Fruit fly (Drosophila melanogaster) whole organism, embryonic: ENCODE data around the gene Pxd.
A peak's percentile ranks its signal among the peaks of the same experiment; 100 is the strongest.

Experiments
- B-H2 ChIP-seq: fragments of 200-800 bp; sonication (Bioruptor generic); optimal IDR thresholded peaks from 2 replicates; lab custom pipeline; 2018; ENCODE audit warnings: missing biosample characterization, mild to moderate bottlenecking, missing genetic modification characterization
- CG10274 ChIP-seq: fragments of 200-800 bp; sonication (Bioruptor generic); optimal IDR thresholded peaks from 3 replicates; lab custom pipeline; 2017; ENCODE audit warnings: missing biosample characterization, mild to moderate bottlenecking, missing genetic modification characterization
- CG10366 ChIP-seq: fragments of 200-800 bp; sonication (Bioruptor generic); IDR thresholded peaks from 2 replicates; pipeline ENCODE4 v1.3.6; 2022; ENCODE audit warnings: missing biosample characterization, missing genetic modification characterization
- CG12071 ChIP-seq: fragments of 200-800 bp; sonication (Bioruptor generic); optimal IDR thresholded peaks from 3 replicates; lab custom pipeline; 2018; ENCODE audit warnings: missing biosample characterization, mild to moderate bottlenecking, missing genetic modification characterization
- CG12155 ChIP-seq: fragments of 200-800 bp; sonication (Bioruptor generic); optimal IDR thresholded peaks from 3 replicates; lab custom pipeline; 2016; ENCODE audit warnings: missing biosample characterization, missing genetic modification characterization
- CG12236 ChIP-seq: fragments of 200-800 bp; sonication (Bioruptor generic); optimal IDR thresholded peaks from 2 replicates; lab custom pipeline; 2016; ENCODE audit warnings: missing biosample characterization, missing genetic modification characterization
- CG12299 ChIP-seq: fragments of 200-800 bp; sonication (Bioruptor generic); optimal IDR thresholded peaks from 2 replicates; lab custom pipeline; 2018; ENCODE audit warnings: missing biosample characterization, mild to moderate bottlenecking, missing genetic modification characterization
- CG12391 ChIP-seq: fragments of 200-800 bp; sonication (Bioruptor generic); optimal IDR thresholded peaks from 3 replicates; lab custom pipeline; 2018; ENCODE audit warnings: missing biosample characterization, mild to moderate bottlenecking, missing genetic modification characterization, moderate library complexity
- CG1529 ChIP-seq: fragments of 200-800 bp; sonication (Bioruptor generic); optimal IDR thresholded peaks from 3 replicates; lab custom pipeline; 2018; ENCODE audit warnings: missing biosample characterization, missing genetic modification characterization
- CG1647 ChIP-seq: fragments of 200-800 bp; sonication (Bioruptor generic); optimal IDR thresholded peaks from 3 replicates; lab custom pipeline; 2016; ENCODE audit warnings: missing biosample characterization, missing genetic modification characterization
- CG17802 ChIP-seq: fragments of 200-800 bp; sonication (Bioruptor generic); optimal IDR thresholded peaks from 2 replicates; lab custom pipeline; 2018; ENCODE audit warnings: missing biosample characterization, mild to moderate bottlenecking, missing genetic modification characterization, moderate library complexity
- CG33213 ChIP-seq: fragments of 200-800 bp; sonication (Bioruptor generic); optimal IDR thresholded peaks from 3 replicates; lab custom pipeline; 2016; ENCODE audit warnings: missing biosample characterization, missing genetic modification characterization
- CG3838 ChIP-seq: fragments of 200-800 bp; sonication (Bioruptor generic); optimal IDR thresholded peaks from 3 replicates; lab custom pipeline; 2016; ENCODE audit warnings: missing biosample characterization, missing genetic modification characterization
- CG42726 ChIP-seq: fragments of 200-800 bp; sonication (Bioruptor generic); IDR thresholded peaks from 2 replicates; pipeline ENCODE4 v1.3.6; 2022; ENCODE audit warnings: missing biosample characterization, missing genetic modification characterization; ENCODE audit not compliant: partially characterized antibody
- CG4360 ChIP-seq: fragments of 200-800 bp; sonication (Bioruptor generic); IDR thresholded peaks from 2 replicates; pipeline ENCODE4 v1.3.6; 2022; ENCODE audit warnings: missing biosample characterization, missing genetic modification characterization
- CG8281 ChIP-seq: fragments of 200-800 bp; sonication (Bioruptor generic); optimal IDR thresholded peaks from 2 replicates; lab custom pipeline; 2018; ENCODE audit warnings: missing biosample characterization, mild to moderate bottlenecking, missing genetic modification characterization, moderate library complexity
- CkIIα-i1 ChIP-seq: fragments of 200-800 bp; sonication (Bioruptor generic); IDR thresholded peaks from 2 replicates; pipeline ENCODE4 v1.3.6; 2022; ENCODE audit warnings: missing biosample characterization, missing genetic modification characterization
- H2.0 ChIP-seq: fragments of 200-800 bp; sonication (Bioruptor generic); IDR thresholded peaks from 2 replicates; pipeline ENCODE4 v1.3.6; 2022; ENCODE audit warnings: missing biosample characterization, missing genetic modification characterization
- Hr3 ChIP-seq: fragments of 200-800 bp; sonication (Bioruptor generic); optimal IDR thresholded peaks from 3 replicates; lab custom pipeline; 2016; ENCODE audit warnings: missing biosample characterization, missing genetic modification characterization
- Hsf ChIP-seq: fragments of 200-800 bp; sonication (Bioruptor generic); optimal IDR thresholded peaks from 3 replicates; lab custom pipeline; 2016; ENCODE audit warnings: missing biosample characterization, missing genetic modification characterization
- MTF-1 ChIP-seq: fragments of 200-800 bp; sonication (Bioruptor generic); optimal IDR thresholded peaks from 2 replicates; lab custom pipeline; 2018; ENCODE audit warnings: missing biosample characterization, mild to moderate bottlenecking, missing genetic modification characterization, borderline replicate concordance
- Sin3A ChIP-seq: fragments of >200 bp; optimal IDR thresholded peaks from 2 replicates; lab custom pipeline; 2018
- Stat92E ChIP-seq, 3 experiments: fragments of >200 bp in 2 of 3; fragments of 200-800 bp in 1 of 3; sonication (Bioruptor generic) in 1 of 3; optimal IDR thresholded peaks; 2 replicates each; lab custom pipeline; 2017 to 2019; ENCODE audit warnings: missing biosample characterization in 3 of 3, missing genetic modification characterization in 3 of 3, mild to moderate bottlenecking in 1 of 3, moderate library complexity in 1 of 3
- TFAM ChIP-seq: fragments of 200-800 bp; sonication (Bioruptor generic); optimal IDR thresholded peaks from 2 replicates; lab custom pipeline; 2017; ENCODE audit warnings: missing biosample characterization, missing genetic modification characterization, inconsistent platforms
- Trl ChIP-seq, 3 experiments: fragments of >200 bp in 2 of 3; fragments of 200-800 bp in 1 of 3; sonication (Bioruptor generic) in 1 of 3; optimal IDR thresholded peaks; 2 replicates in 1 of 3; 3 replicates in 2 of 3; lab custom pipeline; 2016 to 2017; ENCODE audit warnings: missing biosample characterization in 1 of 3, missing genetic modification characterization in 1 of 3
- amos ChIP-seq: fragments of 200-800 bp; sonication (Bioruptor generic); IDR thresholded peaks from 2 replicates; pipeline ENCODE4 v1.3.6; 2022; ENCODE audit warnings: missing biosample characterization, missing genetic modification characterization; ENCODE audit not compliant: partially characterized antibody
- ap ChIP-seq: fragments of 200-800 bp; sonication (Bioruptor generic); IDR thresholded peaks from 2 replicates; pipeline ENCODE4 v1.3.6; 2022; ENCODE audit warnings: missing biosample characterization, missing genetic modification characterization
- cas ChIP-seq: fragments of 200-800 bp; sonication (Bioruptor generic); IDR thresholded peaks from 2 replicates; pipeline ENCODE4 v1.3.6; 2022; ENCODE audit warnings: missing biosample characterization, missing genetic modification characterization
- dan ChIP-seq: fragments of 200-800 bp; sonication (Bioruptor generic); IDR thresholded peaks from 2 replicates; pipeline ENCODE4 v1.3.6; 2022; ENCODE audit warnings: missing biosample characterization, missing genetic modification characterization
- dpn ChIP-seq, 2 experiments: fragments of 200-800 bp; sonication (Bioruptor generic); optimal IDR thresholded peaks; 3 replicates each; lab custom pipeline; 2016; ENCODE audit warnings: missing biosample characterization in 2 of 2, missing genetic modification characterization in 2 of 2
- ewg ChIP-seq: fragments of 200-800 bp; sonication (Bioruptor generic); optimal IDR thresholded peaks from 3 replicates; lab custom pipeline; 2017; ENCODE audit warnings: mild to moderate bottlenecking, missing biosample characterization, missing genetic modification reagents, missing genetic modification characterization
- h ChIP-seq: fragments of >200 bp; optimal IDR thresholded peaks from 2 replicates; lab custom pipeline; 2017
- hb ChIP-seq: fragments of 200-800 bp; sonication (Bioruptor generic); IDR thresholded peaks from 3 replicates; pipeline ENCODE4 v1.3.6; 2022; ENCODE audit warnings: missing biosample characterization, missing genetic modification characterization; ENCODE audit not compliant: partially characterized antibody
- her ChIP-seq: fragments of 200-800 bp; sonication (Bioruptor generic); optimal IDR thresholded peaks from 2 replicates; lab custom pipeline; 2016; ENCODE audit warnings: missing biosample characterization, missing genetic modification characterization
- lbe ChIP-seq: fragments of 200-800 bp; sonication (Bioruptor generic); optimal IDR thresholded peaks from 2 replicates; lab custom pipeline; 2016; ENCODE audit warnings: missing biosample characterization, mild to moderate bottlenecking, missing genetic modification characterization
- maf-S ChIP-seq: fragments of 200-800 bp; sonication (Bioruptor generic); optimal IDR thresholded peaks from 2 replicates; lab custom pipeline; 2016; ENCODE audit warnings: missing biosample characterization, missing genetic modification characterization
- nerfin-2 ChIP-seq: fragments of 200-800 bp; sonication (Bioruptor generic); IDR thresholded peaks from 2 replicates; pipeline ENCODE4 v1.3.6; 2022; ENCODE audit warnings: missing biosample characterization, missing genetic modification characterization; ENCODE audit not compliant: partially characterized antibody
- org-1 ChIP-seq: fragments of 200-800 bp; sonication (Bioruptor generic); optimal IDR thresholded peaks from 2 replicates; lab custom pipeline; 2017; ENCODE audit warnings: missing biosample characterization, missing genetic modification characterization
- pb ChIP-seq: fragments of 200-800 bp; sonication (Bioruptor generic); optimal IDR thresholded peaks from 3 replicates; lab custom pipeline; 2016; ENCODE audit warnings: missing biosample characterization, missing genetic modification characterization
- pho ChIP-seq: fragments of 200-800 bp; sonication (Bioruptor generic); optimal IDR thresholded peaks from 2 replicates; lab custom pipeline; 2016; ENCODE audit warnings: missing biosample characterization, missing genetic modification characterization
- scrt ChIP-seq: fragments of 200-800 bp; sonication (Bioruptor generic); optimal IDR thresholded peaks from 2 replicates; lab custom pipeline; 2018; ENCODE audit warnings: missing biosample characterization, mild to moderate bottlenecking, missing genetic modification characterization, moderate library complexity
- shn ChIP-seq: fragments of 200-800 bp; sonication (Bioruptor generic); optimal IDR thresholded peaks from 3 replicates; lab custom pipeline; 2016; ENCODE audit warnings: missing biosample characterization, missing genetic modification characterization
- stc ChIP-seq: fragments of 200-800 bp; sonication (Bioruptor generic); IDR thresholded peaks from 2 replicates; pipeline ENCODE4 v1.3.6; 2022; ENCODE audit warnings: missing biosample characterization, missing genetic modification characterization
- stwl ChIP-seq: fragments of 200-800 bp; sonication (Bioruptor generic); optimal IDR thresholded peaks from 3 replicates; lab custom pipeline; 2018; ENCODE audit warnings: missing biosample characterization, mild to moderate bottlenecking, missing genetic modification characterization, moderate library complexity
- sug ChIP-seq: fragments of 200-800 bp; optimal IDR thresholded peaks from 2 replicates; lab custom pipeline; 2019; ENCODE audit warnings: missing biosample characterization, mild to moderate bottlenecking, missing genetic modification characterization, moderate library complexity
- tap ChIP-seq: fragments of 200-800 bp; optimal IDR thresholded peaks from 3 replicates; lab custom pipeline; 2019; ENCODE audit warnings: missing biosample characterization, mild to moderate bottlenecking, missing genetic modification characterization, moderate library complexity
- toy ChIP-seq: fragments of 200-800 bp; sonication (Bioruptor generic); IDR thresholded peaks from 2 replicates; pipeline ENCODE4 v1.3.6; 2022; ENCODE audit warnings: missing biosample characterization, missing genetic modification characterization
- ttk ChIP-seq: fragments of 200-800 bp; sonication (Bioruptor generic); IDR thresholded peaks from 2 replicates; pipeline ENCODE4 v2.1.2; 2022; ENCODE audit warnings: missing biosample characterization, missing genetic modification characterization
- tx ChIP-seq: fragments of 200-800 bp; sonication (Bioruptor generic); optimal IDR thresholded peaks from 2 replicates; lab custom pipeline; 2016; ENCODE audit warnings: missing biosample characterization, missing genetic modification characterization
- wdn ChIP-seq: fragments of 200-800 bp; sonication (Bioruptor generic); IDR thresholded peaks from 2 replicates; pipeline ENCODE4 v1.3.6; 2022; ENCODE audit warnings: missing biosample characterization, missing genetic modification characterization

Pxd gene

DNA sequence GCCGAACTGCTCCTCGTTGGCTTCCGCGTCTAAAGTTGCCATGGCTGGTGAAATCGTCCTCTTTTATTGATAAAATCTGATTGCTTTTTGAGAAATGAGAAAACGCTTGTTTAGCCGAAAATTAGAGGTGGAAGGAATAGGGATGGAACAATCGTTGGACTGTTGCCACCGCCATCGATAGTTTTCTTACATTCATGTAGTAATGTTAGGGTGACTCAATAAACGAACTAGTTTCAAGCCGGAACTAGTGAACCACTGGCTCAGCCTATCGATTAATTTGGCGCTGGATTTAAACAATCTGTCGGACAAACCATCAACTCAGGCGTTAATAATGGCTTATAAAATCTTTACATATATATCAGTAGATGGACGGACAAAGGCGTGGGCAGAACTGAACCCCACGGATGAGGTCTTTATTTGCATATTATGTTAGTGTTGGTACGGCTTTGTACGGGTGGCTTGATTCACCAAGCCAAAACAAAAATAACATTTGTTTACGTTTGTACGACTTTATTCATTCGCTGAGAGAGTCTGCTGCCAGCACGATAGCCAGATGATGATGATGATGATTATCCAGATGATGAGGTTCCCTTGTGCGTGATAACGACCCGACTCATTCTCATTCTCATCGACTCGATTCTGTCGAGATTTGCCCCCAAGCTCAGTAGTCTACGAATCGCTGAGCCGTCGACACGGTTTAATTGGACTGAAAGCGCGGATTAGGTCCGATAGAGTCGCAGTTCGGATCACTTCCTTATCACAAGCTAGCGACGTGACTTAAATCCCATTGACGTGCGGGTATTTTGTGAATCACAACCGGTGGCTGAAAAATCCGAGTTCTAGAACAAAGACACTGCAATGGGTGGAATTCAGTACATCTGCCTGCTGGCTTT, 11.9 kb upstream of the Pxd start, which contains the start of the genes Sf3a1 and Irc (continued):
- TF ChIP-seq CG10274 (GFP tag; lab: Kevin White, UChicago) (no peak), CG12236 (no peak), CkIIα-i1 (GFP tag; lab: Robert Waterston, UW) (no peak), pho (GFP tag; lab: Kevin White, UChicago) (peak; percentile 26), CG33213 (GFP tag; lab: Kevin White, UChicago) (peak; percentile 62), ewg (GFP tag; lab: Kevin White, UChicago) (no peak), B-H2 (GFP tag; lab: Kevin White, UChicago) (peak; percentile 61), CG12391 (tag; lab: Kevin White, UChicago) (peak; percentile 50), Sin3A (peak; percentile 61), MTF-1 (GFP tag; lab: Kevin White, UChicago) (no peak), pb (GFP tag; lab: Kevin White, UChicago) (no peak), scrt (no peak), Hr3 (GFP tag; lab: Kevin White, UChicago) (no peak), TFAM (no peak), lbe (GFP tag; lab: Kevin White, UChicago) (peak; percentile 22), nerfin-2 (peak; percentile 91), ap (GFP tag; lab: Robert Waterston, UW) (no peak), wdn (no peak), cas (no peak), Trl (optimal IDR thresholded peaks at IDR 0.05; lab: Kevin White, UChicago) (no peak), Trl (GFP tag; optimal IDR thresholded peaks at IDR 0.05; lab: Kevin White, UChicago) (peak; percentile 45), CG12299 (no peak), CG42726 (GFP tag; lab: Robert Waterston, UW) (peak; percentile 96), toy (GFP tag; lab: Robert Waterston, UW) (no peak), tap (tag; lab: Kevin White, UChicago) (no peak), maf-S (GFP tag; lab: Kevin White, UChicago) (peak; percentile 1), CG12155 (GFP tag; lab: Kevin White, UChicago) (peak; percentile 19), CG12071 (GFP tag; lab: Kevin White, UChicago) (no peak), her (GFP tag; lab: Kevin White, UChicago) (peak; percentile 73), ttk (no peak), H2.0 (GFP tag; lab: Robert Waterston, UW) (no peak), org-1 (GFP tag; lab: Kevin White, UChicago) (no peak), CG1529 (GFP tag; lab: Kevin White, UChicago) (no peak), amos (GFP tag; lab: Robert Waterston, UW) (peak; percentile 98), sug (tag; lab: Kevin White, UChicago) (peak; percentile 50), Hsf (GFP tag; lab: Kevin White, UChicago) (peak; percentile 49), hb (GFP tag; lab: Robert Waterston, UW) (peak; percentile 93), CG17802 (no peak), stwl (tag; lab: Kevin White, UChicago) (peak; percentile 82), tx (GFP tag; lab: Kevin White, UChicago) (peak; percentile 18), CG4360 (GFP tag; lab: Robert Waterston, UW) (no peak), shn (GFP tag; lab: Kevin White, UChicago) (no peak), dan (no peak), CG1647 (GFP tag; lab: Kevin White, UChicago) (peak; percentile 11), CG8281 (tag; lab: Kevin White, UChicago) (no peak), CG3838 (GFP tag; lab: Kevin White, UChicago) (no peak), dpn (GFP tag; optimal IDR thresholded peaks at IDR 0.05; lab: Kevin White, UChicago) (peak; percentile 24 to 52), Stat92E (GFP tag; optimal IDR thresholded peaks at IDR 0.05; lab: Kevin White, UChicago) (peak in 1 of 3 experiments; percentile 68), h (lab: Kevin White, UChicago) (no peak), CG10366 (GFP tag; lab: Robert Waterston, UW) (no peak), stc (GFP tag; lab: Robert Waterston, UW) (no peak)
